Worm (Caenorhabditis elegans): ENCODE measurements around the gene Y73B6BL.47.
A peak's percentile ranks its signal among the peaks of the same experiment; 100 is the strongest.
"Not testable (repeated sequence)": the region's sequence is repeated elsewhere in the genome, so short reads cannot be mapped to it uniquely, and the experiment has no call there.

The Y73B6BL.47 gene

ce11 chrIV:6347213-6347612 lies 14.6 kb upstream of the Y73B6BL.47 start, which contains the start of gene Y73B6BL.289:
Gene Y73B6BL.289 (plus strand): TSS chrIV:6347513.
- TF ChIP-seq sox-2 (GFP tag; IDR thresholded peaks at IDR 0.05); Y22D7AL.16 (tag; optimal IDR thresholded peaks at IDR 0.05); ceh-9 (tag; optimal IDR thresholded peaks at IDR 0.05): not testable (repeated sequence)

ce11 chrIV:6363604-6364003 lies 1.8 kb downstream of the Y73B6BL.47 start:
- TF ChIP-seq hlh-6 (tag; optimal IDR thresholded peaks at IDR 0.05) (no peak), unc-42 (tag; optimal IDR thresholded peaks at IDR 0.05) (peak; percentile 90)

DNA sequence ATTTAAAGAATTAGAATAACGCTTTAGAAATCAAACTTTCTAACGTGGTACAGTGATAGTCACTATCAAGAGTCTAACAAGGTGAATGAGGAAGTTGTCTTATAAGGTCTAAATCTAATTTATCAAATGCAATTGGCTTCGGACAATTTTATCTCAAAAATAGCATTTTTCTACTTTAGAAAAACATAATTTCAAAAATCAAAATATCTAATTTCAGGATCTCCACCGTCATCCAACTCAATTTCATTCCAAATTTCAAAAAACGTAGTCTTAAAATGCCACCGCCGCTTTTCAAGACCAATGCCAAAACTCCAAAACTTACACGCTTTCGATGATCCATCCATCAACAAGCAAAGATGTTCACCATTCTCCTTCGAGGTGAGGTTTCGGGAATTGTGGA lies 3.3 kb downstream of the Y73B6BL.47 start, which contains the start of gene Y73B6BL.270:
TSS of gene Y73B6BL.270 (plus strand) at position 301 of the 400 bp plus-strand sequence.
- TF ChIP-seq unc-86 (tag; optimal IDR thresholded peaks at IDR 0.05) (no peak), mec-3 (tag; optimal IDR thresholded peaks at IDR 0.05; ENCODE audit: borderline replicate concordance) (no peak)

DNA sequence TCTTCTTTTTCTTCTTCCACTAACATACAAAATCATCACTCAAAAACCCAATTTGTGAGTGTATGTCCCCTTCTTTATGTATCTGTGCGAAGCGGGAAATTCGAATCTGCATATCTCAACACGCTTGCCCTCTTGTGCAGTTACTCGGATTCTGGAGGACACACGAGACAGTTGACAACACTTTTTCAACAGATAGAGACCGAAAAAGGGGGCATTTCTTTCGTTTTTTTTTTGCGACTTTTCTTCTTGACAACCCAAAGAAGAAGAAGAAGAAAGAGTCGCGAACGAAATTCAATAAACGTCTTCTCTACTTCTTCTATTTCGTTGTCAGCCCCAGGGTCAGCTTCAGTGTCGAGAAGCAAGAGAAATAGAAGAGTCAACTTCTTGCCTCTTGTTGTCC lies 4.3 kb downstream of the Y73B6BL.47 start:
- no peak for TF ChIP-seq Y22D7AL.16 (tag; optimal IDR thresholded peaks at IDR 0.05)
- TF ChIP-seq madf-2 (tag; optimal IDR thresholded peaks at IDR 0.05), result no peak
- peak; percentile 36 for TF ChIP-seq fkh-10 (GFP tag; optimal IDR thresholded peaks at IDR 0.05)
- TF ChIP-seq unc-42 (tag; optimal IDR thresholded peaks at IDR 0.05), result peak; percentile 94
- no peak for TF ChIP-seq unc-86 (tag; optimal IDR thresholded peaks at IDR 0.05)
- no peak for TF ChIP-seq mec-3 (tag; optimal IDR thresholded peaks at IDR 0.05; ENCODE audit: borderline replicate concordance)

ce11 chrIV:6369489-6369888 lies 7.7 kb downstream of the Y73B6BL.47 start:
- TF ChIP-seq ceh-34 (tag; optimal IDR thresholded peaks at IDR 0.05) (no peak), tbx-2 (tag; optimal IDR thresholded peaks at IDR 0.05) (peak; percentile 13), unc-42 (tag; optimal IDR thresholded peaks at IDR 0.05) (peak; percentile 43), F13H6.1 (tag; optimal IDR thresholded peaks at IDR 0.05) (no peak), hlh-30 (tag; optimal IDR thresholded peaks at IDR 0.05; ENCODE audit: insufficient read depth) (no peak), eyg-1 (tag; optimal IDR thresholded peaks at IDR 0.05) (no peak), C08G9.2 (tag; optimal IDR thresholded peaks at IDR 0.05) (peak; percentile 42), madf-2 (tag; optimal IDR thresholded peaks at IDR 0.05) (no peak), ceh-31 (tag; optimal IDR thresholded peaks at IDR 0.05) (peak; percentile 56)

DNA sequence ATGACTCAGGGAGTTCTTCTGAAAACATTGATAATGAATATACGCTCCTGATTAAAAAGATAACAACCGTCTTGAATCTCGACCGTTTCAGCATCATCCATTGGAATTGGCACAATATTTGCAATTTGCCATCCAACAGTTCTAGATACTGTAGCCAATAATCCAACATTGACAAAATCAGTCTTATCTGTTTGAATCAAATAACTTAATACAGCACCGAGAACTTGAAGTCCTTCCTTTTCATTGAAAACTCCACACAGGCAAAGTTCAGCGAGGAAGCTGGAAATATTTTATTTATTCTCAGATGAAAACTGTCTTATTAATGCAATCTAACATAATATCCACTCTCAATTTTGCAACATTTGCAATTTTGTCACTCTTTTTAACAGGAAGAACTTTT lies 10.5 kb downstream of the Y73B6BL.47 start:
- no peak for TF ChIP-seq sox-4 (tag; optimal IDR thresholded peaks at IDR 0.05)
- TF ChIP-seq pros-1 (tag; optimal IDR thresholded peaks at IDR 0.05), result no peak
- TF ChIP-seq ceh-48 (tag; optimal IDR thresholded peaks at IDR 0.05), result no peak
- no peak for TF ChIP-seq hlh-6 (tag; optimal IDR thresholded peaks at IDR 0.05)

ce11 chrIV:6372993-6373392 lies 11.2 kb downstream of the Y73B6BL.47 start, which contains the start of gene smg-3:
Gene smg-3 (minus strand): TSS chrIV:6373093.
- TF ChIP-seq ceh-34 (tag; optimal IDR thresholded peaks at IDR 0.05) (no peak), unc-55 (GFP tag; optimal IDR thresholded peaks at IDR 0.05) (no peak), ceh-14 (tag; optimal IDR thresholded peaks at IDR 0.05) (no peak), lin-11 (tag; optimal IDR thresholded peaks at IDR 0.05) (no peak), mec-3 (tag; optimal IDR thresholded peaks at IDR 0.05; ENCODE audit: borderline replicate concordance) (no peak), pag-3 (tag; optimal IDR thresholded peaks at IDR 0.05; ENCODE audit: borderline replicate concordance) (no peak), hlh-15 (tag; optimal IDR thresholded peaks at IDR 0.05) (no peak), pat-9 (tag; optimal IDR thresholded peaks at IDR 0.05) (no peak), lim-6 (tag; optimal IDR thresholded peaks at IDR 0.05) (no peak), zip-5 (tag; optimal IDR thresholded peaks at IDR 0.05) (no peak), ceh-18 (tag; optimal IDR thresholded peaks at IDR 0.05) (no peak), ahr-1 (tag; optimal IDR thresholded peaks at IDR 0.05) (no peak), elt-2 (tag; optimal IDR thresholded peaks at IDR 0.05) (no peak), K09A11.1 (tag; optimal IDR thresholded peaks at IDR 0.05; ENCODE audit: insufficient read depth) (no peak), ceh-6 (GFP tag; optimal IDR thresholded peaks at IDR 0.05) (no peak), syd-9 (tag; optimal IDR thresholded peaks at IDR 0.05) (no peak), ama-1 (optimal IDR thresholded peaks at IDR 0.05) (no peak)

Data from whole organism, late embryonic.